Worm (Caenorhabditis elegans) whole organism, L1 larva: ENCODE data around the gene eif-3.D.

Experiments used
- ama-1 ChIP-seq: fragments of 150-350 bp; optimal IDR thresholded peaks from 2 replicates; lab custom pipeline; 2014
- ceh-88 ChIP-seq: fragments of 200-800 bp; sonication (Bioruptor generic); IDR thresholded peaks from 2 replicates; pipeline ENCODE4 v1.3.6; 2022; ENCODE audit warnings: missing genetic modification characterization, missing compliant biosample characterization
- egl-27 ChIP-seq, 2 experiments: fragments of 150-350 bp in 1 of 2; sonication (generic microtip); optimal IDR thresholded peaks; 3 replicates each; lab custom pipeline; 2017 to 2018; ENCODE audit warnings: missing biosample characterization in 2 of 2, missing genetic modification characterization in 2 of 2, missing genetic modification reagents in 2 of 2
- lin-15B ChIP-seq: fragments of 150-350 bp; sonication (generic microtip); optimal IDR thresholded peaks from 3 replicates; lab custom pipeline; 2014; ENCODE audit warnings: missing biosample characterization, missing genetic modification characterization
- mep-1 ChIP-seq: fragments of 150-350 bp; optimal IDR thresholded peaks from 2 replicates; lab custom pipeline; 2014; ENCODE audit warnings: missing biosample characterization, missing genetic modification characterization
- nhr-12 ChIP-seq: sonication (generic microtip); optimal IDR thresholded peaks from 2 replicates; lab custom pipeline; 2017; ENCODE audit warnings: missing biosample characterization, missing genetic modification characterization
- nhr-237 ChIP-seq: fragments of 150-350 bp; optimal IDR thresholded peaks from 2 replicates; lab custom pipeline; 2014; ENCODE audit warnings: missing biosample characterization, missing genetic modification characterization
- ztf-4 ChIP-seq: fragments of 150-350 bp; optimal IDR thresholded peaks from 2 replicates; lab custom pipeline; 2014; ENCODE audit warnings: missing biosample characterization, missing genetic modification characterization

DNA sequence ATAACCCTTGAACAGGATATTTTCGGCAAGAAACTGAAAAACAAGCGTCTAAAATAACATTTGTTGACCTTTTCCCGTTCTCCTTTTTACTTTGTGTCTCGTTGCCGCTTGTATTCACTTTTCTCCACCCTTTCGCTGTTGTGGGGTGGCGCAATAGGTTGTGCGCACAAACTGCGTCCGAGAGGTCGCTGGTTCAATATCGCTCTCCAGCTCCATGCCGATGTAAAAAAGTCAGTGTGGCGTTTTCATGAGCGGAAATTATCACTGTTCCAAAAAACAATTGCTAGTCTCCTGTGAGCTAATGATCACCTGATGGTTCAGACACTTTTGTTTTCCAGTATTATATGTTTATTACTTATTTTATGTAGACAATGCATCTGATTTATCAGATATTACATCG lies 33.8 kb downstream of the eif-3.D start:
- TF ChIP-seq nhr-237 = peak; percentile 18
- peak; percentile 32; the same call in 1 of the 2 replicates for TF ChIP-seq ceh-88
- TF ChIP-seq nhr-12 (tag; lab: Kevin White, UChicago) = no peak
- TF ChIP-seq lin-15B = no peak
- no peak for TF ChIP-seq ama-1 (lab: Kevin White, UChicago)
- TF ChIP-seq egl-27 (tag; optimal IDR thresholded peaks at IDR 0.05; lab: Kevin White, UChicago) = no peak
- TF ChIP-seq ztf-4 (tag; lab: Kevin White, UChicago) = peak; percentile 38
- peak; percentile 83 for TF ChIP-seq mep-1
